Worm (Caenorhabditis elegans) whole organism, young adult: ENCODE measurements around the gene ZK813.6.

ENCODE experiments used
- F22D6.2 ChIP-seq: sonication (generic microtip); optimal IDR thresholded peaks from 2 replicates; lab custom pipeline; 2016; ENCODE audit warnings: mild to moderate bottlenecking, missing genetic modification characterization, missing compliant biosample characterization
- F57A8.1 ChIP-seq: fragments of 200-800 bp; sonication (Bioruptor generic); optimal IDR thresholded peaks from 2 replicates; lab custom pipeline; 2018; ENCODE audit warnings: mild to moderate bottlenecking, missing genetic modification characterization, moderate library complexity, missing compliant biosample characterization
- Y67H2A.10 ChIP-seq: fragments of 200-800 bp; sonication (Bioruptor generic); conservative IDR thresholded peaks from 2 replicates; pipeline ENCODE4 v1.3.6; 2022; ENCODE audit warnings: missing genetic modification reagents, missing genetic modification characterization, missing compliant biosample characterization
- ceh-40 ChIP-seq: fragments of 200-800 bp; sonication (Bioruptor generic); IDR thresholded peaks from 2 replicates; pipeline ENCODE4 v1.3.6; 2022; ENCODE audit warnings: missing genetic modification characterization, missing compliant biosample characterization
- madf-8 ChIP-seq: fragments of 200-800 bp; sonication (Bioruptor generic); conservative IDR thresholded peaks from 2 replicates; pipeline ENCODE4 v1.3.6; 2022; ENCODE audit warnings: missing genetic modification reagents, missing genetic modification characterization, missing compliant biosample characterization

DNA sequence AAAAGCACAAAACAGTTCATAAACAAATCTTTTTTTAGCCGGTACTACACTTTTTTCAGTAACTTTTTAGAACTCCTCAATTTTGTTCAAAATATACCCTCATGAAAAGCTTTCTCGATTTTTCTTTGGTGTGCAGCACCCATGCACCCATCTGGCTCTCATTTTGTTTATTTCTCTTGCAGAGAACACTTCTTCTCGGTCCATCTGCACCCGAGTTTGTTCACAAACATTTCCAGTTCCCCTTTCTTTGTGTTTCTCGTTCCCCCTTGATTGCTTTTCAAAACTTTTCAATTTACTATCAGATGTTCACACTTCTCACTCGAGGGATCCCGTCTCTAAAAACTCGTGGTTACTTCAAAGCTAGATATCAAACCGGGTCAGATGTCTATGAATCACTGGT, 31.1 kb upstream of the ZK813.6 start, which contains the start of gene slcf-2:
- no peak for TF ChIP-seq F57A8.1
- TF ChIP-seq F22D6.2 (tag; lab: Kevin White, UChicago): no peak
- TF ChIP-seq Y67H2A.10 (GFP tag; lab: Robert Waterston, UW): no peak
- no peak for TF ChIP-seq ceh-40 (GFP tag; lab: Robert Waterston, UW)
- TF ChIP-seq madf-8 (GFP tag; lab: Robert Waterston, UW): no peak
